Worm (Caenorhabditis elegans): Measurements from ENCODE around the gene acl-12.

DNA sequence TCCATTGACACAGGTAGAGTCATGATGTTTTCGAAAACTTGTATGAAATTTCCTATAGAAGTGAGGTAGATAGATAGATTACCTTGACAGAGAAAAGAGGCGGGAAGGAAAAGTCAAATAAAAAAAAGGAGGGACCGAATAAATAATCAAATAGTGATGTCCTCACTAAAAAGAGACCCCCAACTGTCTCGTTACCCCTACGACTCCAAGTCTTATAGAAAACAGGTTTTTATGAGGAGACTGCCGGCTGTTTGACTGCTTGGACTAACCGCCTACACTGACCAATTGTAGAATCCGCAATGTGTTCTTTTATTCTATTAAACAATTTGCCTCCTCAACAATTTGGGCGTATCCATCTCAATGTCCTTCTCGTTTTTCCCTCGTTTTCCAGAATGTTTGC is 4.4 kb downstream of the acl-12 start, which contains the start of gene C01C10.2:
- TF ChIP-seq unc-55 (GFP tag; optimal IDR thresholded peaks at IDR 0.05) (no peak), skn-1 (tag; optimal IDR thresholded peaks at IDR 0.05) (no peak), nhr-23 (tag; optimal IDR thresholded peaks at IDR 0.05) (no peak), ztf-4 (tag; optimal IDR thresholded peaks at IDR 0.05) (no peak), ama-1 (optimal IDR thresholded peaks at IDR 0.05) (no peak), nhr-11 (tag; optimal IDR thresholded peaks at IDR 0.05) (no peak), elt-1 (tag; optimal IDR thresholded peaks at IDR 0.05) (no peak), fos-1 (tag; optimal IDR thresholded peaks at IDR 0.05) (no peak), nhr-129 (tag; optimal IDR thresholded peaks at IDR 0.05) (no peak), mab-5 (tag; optimal IDR thresholded peaks at IDR 0.05) (no peak)

All from whole organism, L2 larva.